Fruit fly (Drosophila melanogaster): Measurements from ENCODE around the gene Ilp5.
A peak's percentile ranks its signal among the peaks of the same experiment; 100 is the strongest.

DNA sequence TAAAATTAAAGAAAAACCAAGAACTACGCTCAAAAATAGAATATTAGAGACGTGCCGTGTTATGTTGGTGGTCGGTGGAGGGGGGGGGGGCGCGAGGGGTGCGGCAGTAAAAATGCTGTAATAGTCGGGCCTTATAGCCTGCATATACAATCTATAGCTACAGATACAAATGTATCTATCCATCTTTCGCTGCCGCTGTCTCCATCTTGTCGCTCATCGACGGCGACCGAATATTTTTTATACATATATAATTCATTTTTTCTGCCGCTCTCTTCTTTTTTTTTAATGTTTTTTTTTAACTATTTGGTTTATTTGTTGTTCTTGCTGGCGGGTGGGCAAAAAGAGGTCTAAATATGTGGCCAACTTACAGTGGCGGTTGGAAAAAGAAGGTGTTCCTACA, 9.1 kb downstream of the Ilp5 start:
- TF ChIP-seq Ets21C (GFP tag; optimal IDR thresholded peaks at IDR 0.05) (no peak), Hr39 (GFP tag; optimal IDR thresholded peaks at IDR 0.05) (no peak), dac (GFP tag; optimal IDR thresholded peaks at IDR 0.05) (no peak), eg (GFP tag; IDR thresholded peaks at IDR 0.05) (peak; percentile 84), dsx (GFP tag; optimal IDR thresholded peaks at IDR 0.05; ENCODE audit: poor library complexity, severe bottlenecking) (no peak), fd59A (GFP tag; optimal IDR thresholded peaks at IDR 0.05) (no peak), Blimp-1 (GFP tag; optimal IDR thresholded peaks at IDR 0.05) (no peak), Gug (GFP tag; IDR thresholded peaks at IDR 0.05) (no peak)
